Fruit fly (Drosophila melanogaster): ENCODE results near the gene disco-r.

- TF ChIP-seq bab1 (GFP tag; optimal IDR thresholded peaks at IDR 0.05) (no peak), cic (GFP tag; optimal IDR thresholded peaks at IDR 0.05) (no peak), Mnt (GFP tag; optimal IDR thresholded peaks at IDR 0.05) (no peak), toe (GFP tag; optimal IDR thresholded peaks at IDR 0.05) (no peak), CG7101 (tag; optimal IDR thresholded peaks at IDR 0.05) (no peak), CG33017 (tag; optimal IDR thresholded peaks at IDR 0.05) (no peak), CG7045 (GFP tag; optimal IDR thresholded peaks at IDR 0.05) (no peak), ovo (GFP tag; optimal IDR thresholded peaks at IDR 0.05) (no peak), CG12768 (GFP tag; optimal IDR thresholded peaks at IDR 0.05) (no peak), pad (GFP tag; optimal IDR thresholded peaks at IDR 0.05) (no peak)
These were observed 1.8 kb upstream of the disco-r start for dm6 chrX:16150560-16150959.

Data from whole organism, adult.